Fruit fly (Drosophila melanogaster) whole organism, prepupa: ENCODE measurements around the gene CG17834.

ENCODE experiments used
- CG10631 ChIP-seq: fragments of 200-800 bp; sonication (Bioruptor generic); optimal IDR thresholded peaks from 2 replicates; lab custom pipeline; 2016; ENCODE audit warnings: missing biosample characterization, missing genetic modification characterization
- CG10669 ChIP-seq: fragments of 200-800 bp; sonication (Bioruptor generic); optimal IDR thresholded peaks from 3 replicates; lab custom pipeline; 2018; ENCODE audit warnings: missing biosample characterization, mild to moderate bottlenecking, missing genetic modification characterization, moderate library complexity
- CG11294 ChIP-seq: fragments of 200-800 bp; sonication (Bioruptor generic); IDR thresholded peaks from 2 replicates; pipeline ENCODE4 v1.3.6; 2022; ENCODE audit warnings: missing biosample characterization, missing genetic modification characterization
- CG11762 ChIP-seq: fragments of 200-800 bp; sonication (Bioruptor generic); optimal IDR thresholded peaks from 3 replicates; lab custom pipeline; 2016; ENCODE audit warnings: missing biosample characterization, missing genetic modification characterization; ENCODE audit not compliant: insufficient read depth
- CG11902 ChIP-seq: fragments of 200-800 bp; sonication (Bioruptor generic); optimal IDR thresholded peaks from 3 replicates; lab custom pipeline; 2016; ENCODE audit warnings: missing biosample characterization, missing genetic modification characterization
- CG1621 ChIP-seq: fragments of 200-800 bp; sonication (Bioruptor generic); optimal IDR thresholded peaks from 3 replicates; lab custom pipeline; 2018; ENCODE audit warnings: missing biosample characterization, mild to moderate bottlenecking, missing genetic modification characterization
- CG16779 ChIP-seq: fragments of 200-800 bp; sonication (Bioruptor generic); optimal IDR thresholded peaks from 3 replicates; lab custom pipeline; 2017; ENCODE audit warnings: missing biosample characterization, mild to moderate bottlenecking, missing genetic modification characterization
- CG3032 ChIP-seq: fragments of 200-800 bp; optimal IDR thresholded peaks from 2 replicates; lab custom pipeline; 2019; ENCODE audit warnings: missing biosample characterization, mild to moderate bottlenecking, missing genetic modification characterization, moderate library complexity
- CG31627 ChIP-seq: fragments of 200-800 bp; sonication (Bioruptor generic); optimal IDR thresholded peaks from 3 replicates; lab custom pipeline; 2016; ENCODE audit warnings: missing biosample characterization, missing genetic modification characterization
- CG32006 ChIP-seq: fragments of 200-800 bp; sonication (Bioruptor generic); optimal IDR thresholded peaks from 3 replicates; lab custom pipeline; 2017; ENCODE audit warnings: missing biosample characterization, mild to moderate bottlenecking, missing genetic modification characterization
- CG34406 ChIP-seq: fragments of 200-800 bp; sonication (Bioruptor generic); optimal IDR thresholded peaks from 3 replicates; lab custom pipeline; 2016; ENCODE audit warnings: missing biosample characterization, missing genetic modification characterization
- CG3919 ChIP-seq: fragments of 200-800 bp; sonication (Bioruptor generic); optimal IDR thresholded peaks from 3 replicates; lab custom pipeline; 2016; ENCODE audit warnings: missing biosample characterization, missing genetic modification characterization
- CG4318 ChIP-seq: fragments of 200-800 bp; sonication (Bioruptor generic); optimal IDR thresholded peaks from 3 replicates; lab custom pipeline; 2017; ENCODE audit warnings: missing biosample characterization, mild to moderate bottlenecking, missing genetic modification characterization
- CG6163 ChIP-seq: fragments of 200-800 bp; sonication (Bioruptor generic); IDR thresholded peaks from 3 replicates; pipeline ENCODE4 v1.3.6; 2022; ENCODE audit warnings: missing biosample characterization, missing genetic modification characterization
- CG6792 ChIP-seq: fragments of 200-800 bp; sonication (Bioruptor generic); optimal IDR thresholded peaks from 3 replicates; lab custom pipeline; 2016; ENCODE audit warnings: missing biosample characterization, missing genetic modification characterization
- CG6808 ChIP-seq: fragments of 200-800 bp; sonication (Bioruptor generic); optimal IDR thresholded peaks from 3 replicates; lab custom pipeline; 2017; ENCODE audit warnings: missing biosample characterization, missing genetic modification characterization, mild to moderate bottlenecking, moderate library complexity, missing genetic modification reagents
- CG6854 ChIP-seq: fragments of 200-800 bp; sonication (Bioruptor generic); optimal IDR thresholded peaks from 2 replicates; lab custom pipeline; 2017; ENCODE audit warnings: missing biosample characterization, mild to moderate bottlenecking, missing genetic modification characterization
- CG8119 ChIP-seq: fragments of 200-800 bp; sonication (Bioruptor generic); IDR thresholded peaks from 3 replicates; pipeline ENCODE4 v1.3.6; 2022; ENCODE audit warnings: missing biosample characterization, missing genetic modification characterization
- CG8319 ChIP-seq: fragments of 200-800 bp; sonication (Bioruptor generic); optimal IDR thresholded peaks from 3 replicates; lab custom pipeline; 2016; ENCODE audit warnings: missing biosample characterization, missing genetic modification characterization
- CG8632 ChIP-seq: fragments of 200-800 bp; sonication (Bioruptor generic); optimal IDR thresholded peaks from 3 replicates; lab custom pipeline; 2016; ENCODE audit warnings: missing biosample characterization, missing genetic modification characterization
- CG9139 ChIP-seq: fragments of 200-800 bp; sonication (Bioruptor generic); optimal IDR thresholded peaks from 3 replicates; lab custom pipeline; 2017; ENCODE audit warnings: missing biosample characterization, mild to moderate bottlenecking, missing genetic modification characterization
- Ets21C ChIP-seq: fragments of 200-800 bp; sonication (Bioruptor generic); optimal IDR thresholded peaks from 3 replicates; lab custom pipeline; 2016; ENCODE audit warnings: missing biosample characterization, missing genetic modification characterization
- Ets96B ChIP-seq: fragments of 200-800 bp; optimal IDR thresholded peaks from 2 replicates; lab custom pipeline; 2019; ENCODE audit warnings: missing biosample characterization, mild to moderate bottlenecking, missing genetic modification characterization, moderate library complexity
- Gug ChIP-seq: fragments of 200-800 bp; sonication (Bioruptor generic); IDR thresholded peaks from 2 replicates; pipeline ENCODE4 v1.3.6; 2022; ENCODE audit warnings: missing biosample characterization, missing genetic modification characterization
- Hr4 ChIP-seq: fragments of 200-800 bp; sonication (Bioruptor generic); optimal IDR thresholded peaks from 3 replicates; lab custom pipeline; 2016; ENCODE audit warnings: missing biosample characterization, missing genetic modification characterization
- Lpt ChIP-seq: fragments of 200-800 bp; sonication (Bioruptor generic); optimal IDR thresholded peaks from 3 replicates; lab custom pipeline; 2016; ENCODE audit warnings: missing biosample characterization, missing genetic modification characterization
- Met ChIP-seq: fragments of 200-800 bp; sonication (Bioruptor generic); optimal IDR thresholded peaks from 3 replicates; lab custom pipeline; 2016; ENCODE audit warnings: missing biosample characterization, missing genetic modification characterization
- Sox102F ChIP-seq: fragments of 200-800 bp; sonication (Bioruptor generic); optimal IDR thresholded peaks from 2 replicates; lab custom pipeline; 2016; ENCODE audit warnings: missing biosample characterization, mild to moderate bottlenecking, missing genetic modification characterization
- Sox14 ChIP-seq: fragments of 200-800 bp; sonication (Bioruptor generic); optimal IDR thresholded peaks from 3 replicates; lab custom pipeline; 2016; ENCODE audit warnings: missing biosample characterization, missing genetic modification characterization
- Sox15 ChIP-seq: fragments of 200-800 bp; sonication (Bioruptor generic); optimal IDR thresholded peaks from 3 replicates; lab custom pipeline; 2016; ENCODE audit warnings: missing biosample characterization, missing genetic modification characterization
- achi ChIP-seq: fragments of 200-800 bp; sonication (Bioruptor generic); optimal IDR thresholded peaks from 3 replicates; lab custom pipeline; 2016; ENCODE audit warnings: missing biosample characterization, missing genetic modification characterization
- dsx ChIP-seq: fragments of 200-800 bp; optimal IDR thresholded peaks from 3 replicates; lab custom pipeline; 2019; ENCODE audit warnings: missing biosample characterization, mild to moderate bottlenecking, missing genetic modification characterization, moderate library complexity; ENCODE audit not compliant: poor library complexity, severe bottlenecking
- eg ChIP-seq: fragments of 200-800 bp; sonication (Bioruptor generic); IDR thresholded peaks from 3 replicates; pipeline ENCODE4 v1.3.6; 2022; ENCODE audit warnings: missing biosample characterization, missing genetic modification characterization
- esn ChIP-seq: fragments of 200-800 bp; sonication (Bioruptor generic); optimal IDR thresholded peaks from 2 replicates; lab custom pipeline; 2016; ENCODE audit warnings: missing biosample characterization, mild to moderate bottlenecking, missing genetic modification characterization, moderate library complexity
- fd59A ChIP-seq: fragments of 200-800 bp; sonication (Bioruptor generic); optimal IDR thresholded peaks from 2 replicates; lab custom pipeline; 2017; ENCODE audit warnings: missing biosample characterization, mild to moderate bottlenecking, missing genetic modification characterization, missing genetic modification reagents
- fd85E ChIP-seq: fragments of 200-800 bp; sonication (Bioruptor generic); optimal IDR thresholded peaks from 3 replicates; lab custom pipeline; 2016; ENCODE audit warnings: missing biosample characterization, missing genetic modification characterization
- fkh ChIP-seq: fragments of 200-800 bp; sonication (Bioruptor generic); optimal IDR thresholded peaks from 3 replicates; lab custom pipeline; 2017; ENCODE audit warnings: missing biosample characterization, mild to moderate bottlenecking, missing genetic modification characterization, moderate library complexity
- net ChIP-seq: fragments of 200-800 bp; sonication (Bioruptor generic); optimal IDR thresholded peaks from 3 replicates; lab custom pipeline; 2016; ENCODE audit warnings: missing biosample characterization, missing genetic modification characterization
- pdm3 ChIP-seq: fragments of 200-800 bp; sonication (Bioruptor generic); optimal IDR thresholded peaks from 3 replicates; lab custom pipeline; 2016; ENCODE audit warnings: missing biosample characterization, missing genetic modification characterization
- salr ChIP-seq, 2 experiments: fragments of 200-800 bp; sonication (Bioruptor generic); optimal IDR thresholded peaks; 3 replicates each; lab custom pipeline; 2016 to 2018; ENCODE audit warnings: missing biosample characterization in 2 of 2, missing genetic modification characterization in 2 of 2, mild to moderate bottlenecking in 1 of 2
- spab ChIP-seq: fragments of 200-800 bp; sonication (Bioruptor generic); optimal IDR thresholded peaks from 2 replicates; lab custom pipeline; 2017; ENCODE audit warnings: missing biosample characterization, mild to moderate bottlenecking, missing genetic modification characterization, missing genetic modification reagents
- topi ChIP-seq: fragments of 200-800 bp; sonication (Bioruptor generic); optimal IDR thresholded peaks from 3 replicates; lab custom pipeline; 2016; ENCODE audit warnings: missing biosample characterization, missing genetic modification characterization
- vri ChIP-seq: fragments of 200-800 bp; sonication (Bioruptor generic); optimal IDR thresholded peaks from 3 replicates; lab custom pipeline; 2016; ENCODE audit warnings: missing biosample characterization, mild to moderate bottlenecking, missing genetic modification characterization

CG17834 gene

dm6 chr2L:8506729-8507128 is 22.2 kb upstream of the CG17834 start, which contains the start of gene Dh31:
Gene Dh31 (minus strand): TSS chr2L:8506845.
- TF ChIP-seq fd59A (GFP tag; lab: Kevin White, UChicago) (no peak), CG34406 (no peak), CG6163 (GFP tag; lab: Robert Waterston, UW) (no peak), CG3032 (no peak), net (GFP tag; lab: Kevin White, UChicago) (no peak), achi (GFP tag; lab: Kevin White, UChicago) (no peak), CG9139 (GFP tag; lab: Kevin White, UChicago) (no peak), CG1621 (tag; lab: Kevin White, UChicago) (no peak), CG11294 (GFP tag; lab: Robert Waterston, UW) (no peak), CG6792 (no peak), CG8632 (GFP tag; lab: Kevin White, UChicago) (no peak), CG10631 (no peak), eg (GFP tag; lab: Robert Waterston, UW) (no peak), Sox14 (GFP tag; lab: Kevin White, UChicago) (no peak), pdm3 (no peak), fkh (GFP tag; lab: Kevin White, UChicago) (no peak), topi (GFP tag; lab: Kevin White, UChicago) (no peak)

- TF ChIP-seq fd85E (GFP tag; lab: Kevin White, UChicago) (no peak), CG11294 (GFP tag; lab: Robert Waterston, UW) (no peak), CG16779 (tag; lab: Kevin White, UChicago) (no peak), achi (GFP tag; lab: Kevin White, UChicago) (no peak), CG11902 (GFP tag; lab: Kevin White, UChicago) (no peak), CG6854 (GFP tag; lab: Kevin White, UChicago) (no peak), CG8632 (GFP tag; lab: Kevin White, UChicago) (no peak), Sox14 (GFP tag; lab: Kevin White, UChicago) (no peak), net (GFP tag; lab: Kevin White, UChicago) (no peak), CG4318 (no peak), CG10669 (GFP tag; lab: Kevin White, UChicago) (no peak), CG31627 (GFP tag; lab: Kevin White, UChicago) (no peak)
These were observed 17.2 kb upstream of the CG17834 start, which contains the start of gene CG13096 for dm6 chr2L:8511723-8512122. Gene CG13096 (minus strand): TSS chr2L:8511866.

dm6 chr2L:8514748-8515147 is 14.2 kb upstream of the CG17834 start, which contains the start of the genes CG13097 and PIG-U:
Gene CG13097 (minus strand): TSS chr2L:8514868.
Gene PIG-U (plus strand): TSS chr2L:8515096.
- TF ChIP-seq dsx (GFP tag; lab: Kevin White, UChicago) (no peak), Sox15 (GFP tag; lab: Kevin White, UChicago) (peak; percentile 68), Hr4 (GFP tag; lab: Kevin White, UChicago) (no peak), Gug (GFP tag; lab: Robert Waterston, UW) (peak; percentile 70), CG9139 (GFP tag; lab: Kevin White, UChicago) (no peak), Met (peak; percentile 86), CG3919 (GFP tag; lab: Kevin White, UChicago) (no peak), CG3032 (peak; percentile 78), fkh (GFP tag; lab: Kevin White, UChicago) (peak; percentile 79), CG6792 (peak; percentile 72), Ets21C (GFP tag; lab: Kevin White, UChicago) (no peak), vri (GFP tag; lab: Kevin White, UChicago) (no peak), CG8632 (GFP tag; lab: Kevin White, UChicago) (no peak), Sox102F (GFP tag; lab: Kevin White, UChicago) (no peak), CG8119 (no peak; the same call in 2 of the 3 replicates), CG11902 (GFP tag; lab: Kevin White, UChicago) (peak; percentile 55), CG34406 (peak; percentile 64), CG6854 (GFP tag; lab: Kevin White, UChicago) (no peak), salr (GFP tag; optimal IDR thresholded peaks at IDR 0.05; lab: Kevin White, UChicago) (no peak), CG6163 (GFP tag; lab: Robert Waterston, UW) (no peak; the same call in 1 of the 3 replicates), topi (GFP tag; lab: Kevin White, UChicago) (peak; percentile 84), Lpt (GFP tag; lab: Kevin White, UChicago) (peak; percentile 36), fd85E (GFP tag; lab: Kevin White, UChicago) (no peak), Sox14 (GFP tag; lab: Kevin White, UChicago) (no peak), CG11762 (peak; percentile 68), eg (GFP tag; lab: Robert Waterston, UW) (peak; percentile 62), achi (GFP tag; lab: Kevin White, UChicago) (peak; percentile 82), Ets96B (tag; lab: Kevin White, UChicago) (peak; percentile 66), spab (GFP tag; lab: Kevin White, UChicago) (no peak), net (GFP tag; lab: Kevin White, UChicago) (no peak), esn (GFP tag; lab: Kevin White, UChicago) (peak; percentile 90), CG6808 (GFP tag; lab: Kevin White, UChicago) (no peak), CG11294 (GFP tag; lab: Robert Waterston, UW) (peak; percentile 42; the same call in 1 of the 2 replicates), CG8319 (GFP tag; lab: Kevin White, UChicago) (peak; percentile 62), CG10669 (GFP tag; lab: Kevin White, UChicago) (no peak), CG32006 (GFP tag; lab: Kevin White, UChicago) (no peak), CG10631 (peak; percentile 87)
